Worm (Caenorhabditis elegans) whole organism, L1 larva: ENCODE measurements around the gene dpy-27.

Experiments
- ceh-82 ChIP-seq, 3 experiments: fragments of 150-350 bp in 1 of 3; sonication (generic microtip) in 2 of 3; optimal IDR thresholded peaks; 2 replicates each; lab custom pipeline; 2014 to 2017; ENCODE audit warnings: missing biosample characterization in 3 of 3, missing genetic modification characterization in 3 of 3
- hlh-17 ChIP-seq: fragments of 200-800 bp; sonication (Bioruptor generic); optimal IDR thresholded peaks from 2 replicates; lab custom pipeline; 2018; ENCODE audit warnings: missing genetic modification characterization, mild to moderate bottlenecking, missing compliant biosample characterization, moderate library complexity, borderline replicate concordance
- lin-14 ChIP-seq: fragments of 200-800 bp; sonication (Bioruptor generic); optimal IDR thresholded peaks from 2 replicates; lab custom pipeline; 2018; ENCODE audit warnings: mild to moderate bottlenecking, missing genetic modification characterization, moderate library complexity, missing compliant biosample characterization
- lin-39 ChIP-seq: fragments of 150-350 bp; optimal IDR thresholded peaks from 2 replicates; lab custom pipeline; 2014; ENCODE audit warnings: missing biosample characterization, missing genetic modification reagents, missing genetic modification characterization
- pax-3 ChIP-seq: fragments of 200-800 bp; sonication (Bioruptor generic); optimal IDR thresholded peaks from 2 replicates; lab custom pipeline; 2018; ENCODE audit warnings: mild to moderate bottlenecking, missing genetic modification characterization, moderate library complexity, missing compliant biosample characterization
- unc-30 ChIP-seq: sonication (generic microtip); optimal IDR thresholded peaks from 2 replicates; lab custom pipeline; 2017; ENCODE audit warnings: missing biosample characterization, missing genetic modification characterization

- TF ChIP-seq unc-30 (tag; lab: Kevin White, UChicago) (no peak), ceh-82 (tag; optimal IDR thresholded peaks at IDR 0.05; lab: Kevin White, UChicago) (peak; percentile 28 to 69 (median 35)), lin-39 (no peak), lin-14 (GFP tag; lab: Kevin White, UChicago) (peak; percentile 92), pax-3 (tag; lab: Kevin White, UChicago) (no peak), hlh-17 (GFP tag; lab: Kevin White, UChicago) (no peak)
Measured at ce11 chrIII:3820134-3820533, 655 bp upstream of the dpy-27 start.
